Fruit fly (Drosophila melanogaster): ENCODE data around the gene CG31287.

Gene CG31287

DNA sequence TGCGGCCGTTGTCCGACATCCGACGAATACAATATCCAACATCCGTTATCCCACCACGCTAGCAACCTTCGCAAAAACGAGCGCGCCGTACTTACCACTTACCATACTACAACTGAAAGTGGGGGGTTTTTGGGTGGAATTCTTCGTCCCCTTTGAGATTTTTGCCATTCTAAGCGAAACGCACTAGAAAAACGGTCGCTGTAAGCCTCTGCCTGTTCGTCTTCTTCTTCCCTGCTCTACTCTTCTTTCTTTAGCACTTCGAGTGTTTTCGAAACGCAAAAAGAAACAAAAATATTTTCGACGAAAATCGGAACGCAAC lies 46.3 kb downstream of the CG31287 start:
- TF ChIP-seq CTCF (optimal IDR thresholded peaks at IDR 0.05) (no peak), CG8478 (optimal IDR thresholded peaks at IDR 0.05) (no peak)

DNA sequence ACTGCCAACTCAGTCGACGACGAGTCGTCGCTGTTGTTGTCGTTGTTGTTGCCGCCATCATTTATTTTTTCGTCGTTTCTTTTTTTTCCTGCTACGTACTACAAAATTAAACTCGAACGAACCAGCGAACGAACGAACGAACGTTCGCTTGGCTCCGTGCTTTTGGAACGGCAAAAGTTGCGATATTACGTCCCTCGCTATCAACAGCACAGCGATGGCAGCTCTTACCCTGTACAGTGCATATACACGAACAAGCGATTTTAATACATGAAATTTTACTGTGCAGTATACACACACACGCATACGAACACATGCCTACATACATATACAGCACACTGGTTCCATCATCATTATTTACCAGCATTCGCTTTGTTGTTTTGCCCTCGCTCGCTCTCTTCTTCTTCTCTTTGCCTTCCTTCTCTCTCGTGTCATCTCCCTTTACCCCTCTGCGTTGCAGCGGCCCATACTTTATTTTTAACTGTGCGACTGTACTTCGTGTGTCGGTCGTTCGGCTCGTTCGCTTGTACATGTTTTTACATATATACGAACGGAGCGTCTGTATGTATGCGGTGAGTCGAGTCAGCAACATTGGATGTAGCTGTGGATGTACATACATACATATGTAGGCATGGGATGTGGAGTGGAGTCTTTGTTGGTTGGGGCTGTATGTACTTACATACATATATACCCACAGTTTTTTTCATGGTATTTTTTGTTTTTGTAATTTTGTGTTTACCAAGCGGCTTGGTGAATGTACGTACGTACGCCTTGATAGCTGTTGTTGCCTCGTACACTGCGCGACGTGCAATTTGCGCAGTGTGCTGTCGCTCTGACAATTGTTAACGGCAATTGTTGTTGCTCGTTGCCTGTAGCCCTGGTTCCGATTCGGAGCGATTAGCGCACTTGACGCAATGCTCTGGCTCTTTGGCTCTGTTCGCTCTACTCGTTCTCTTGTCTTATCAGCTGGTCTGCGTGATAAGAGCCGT lies 47.0 kb downstream of the CG31287 start:
- TF ChIP-seq CTCF (optimal IDR thresholded peaks at IDR 0.05): no peak
- TF ChIP-seq CG8478 (optimal IDR thresholded peaks at IDR 0.05): peak; percentile 5

DNA sequence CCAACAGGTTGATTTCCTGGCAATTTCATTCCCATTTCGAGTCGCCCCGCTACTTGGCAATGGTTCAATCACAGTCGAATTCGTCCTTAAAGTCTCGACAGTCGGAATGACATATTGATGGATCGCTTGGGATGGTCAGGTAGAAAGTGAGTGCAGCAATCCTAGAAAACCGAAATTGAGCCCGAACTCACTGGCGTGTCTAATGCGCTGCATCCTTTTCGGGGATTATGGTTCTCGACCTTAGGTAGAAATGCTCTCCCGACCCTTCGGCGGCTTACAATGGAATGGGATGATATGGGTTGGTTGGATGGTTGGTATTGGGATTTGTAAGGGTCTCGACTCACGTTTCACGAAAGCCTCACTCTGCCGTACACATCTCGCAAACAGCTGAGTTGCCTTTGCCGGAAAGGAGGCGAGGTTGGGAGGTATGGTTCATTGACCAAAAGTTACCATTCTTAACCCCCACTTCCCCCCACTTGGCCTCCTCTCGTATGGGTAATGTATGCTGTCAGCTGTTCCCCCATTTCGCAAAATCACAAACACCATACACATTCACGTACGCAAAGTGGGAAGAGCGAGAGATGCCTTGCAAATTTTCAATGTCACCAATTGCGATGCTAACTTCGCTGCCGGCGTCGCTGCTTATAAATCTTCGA lies 48.2 kb downstream of the CG31287 start:
- TF ChIP-seq CG8478 (optimal IDR thresholded peaks at IDR 0.05) (no peak), CTCF (optimal IDR thresholded peaks at IDR 0.05) (no peak)

DNA sequence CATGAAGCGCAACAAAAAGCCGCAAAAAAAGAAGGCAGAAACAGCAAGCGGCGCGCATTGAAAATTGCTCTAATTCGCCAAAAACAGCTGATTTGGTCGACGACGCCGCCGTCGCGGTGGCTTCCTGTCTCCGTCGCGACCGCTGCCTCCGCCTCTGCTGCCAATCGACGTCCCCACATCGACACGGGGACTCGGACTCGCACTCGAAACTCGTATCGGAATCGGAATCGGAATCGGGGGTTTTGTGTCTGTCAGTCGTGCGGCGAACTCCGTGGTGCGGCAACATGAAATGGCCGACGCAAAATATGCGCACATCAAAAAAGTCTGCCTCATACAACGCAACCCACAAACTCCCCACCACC lies 48.7 kb downstream of the CG31287 start:
- TF ChIP-seq CTCF (optimal IDR thresholded peaks at IDR 0.05) (no peak), CG8478 (optimal IDR thresholded peaks at IDR 0.05) (no peak)

DNA sequence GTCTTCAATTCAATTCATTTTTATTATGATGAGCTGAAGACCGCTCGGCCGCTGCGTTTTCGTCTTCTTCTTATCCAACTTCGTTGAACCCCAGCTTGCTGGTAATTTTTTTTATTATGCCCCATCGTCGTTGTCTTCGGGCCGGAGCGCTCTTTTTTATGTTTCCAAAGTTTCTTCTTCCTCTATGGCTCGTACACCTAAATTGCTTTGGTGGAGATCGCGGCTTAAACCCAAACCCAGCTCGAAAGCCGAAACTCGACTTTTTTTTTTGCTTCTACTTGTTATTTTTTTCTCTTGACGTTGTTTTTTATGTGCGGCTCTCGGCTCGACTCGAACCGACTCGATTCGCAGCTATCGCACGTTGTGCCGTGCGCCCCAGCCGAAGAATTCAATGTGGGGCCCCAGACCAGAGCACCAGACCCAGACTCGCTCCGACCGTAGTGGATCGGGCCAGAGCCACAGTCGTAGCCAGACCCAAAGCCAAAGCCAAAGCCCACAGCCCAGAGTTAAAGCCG lies 49.8 kb downstream of the CG31287 start:
- TF ChIP-seq CG8478 (optimal IDR thresholded peaks at IDR 0.05): no peak
- TF ChIP-seq CTCF (optimal IDR thresholded peaks at IDR 0.05): no peak

DNA sequence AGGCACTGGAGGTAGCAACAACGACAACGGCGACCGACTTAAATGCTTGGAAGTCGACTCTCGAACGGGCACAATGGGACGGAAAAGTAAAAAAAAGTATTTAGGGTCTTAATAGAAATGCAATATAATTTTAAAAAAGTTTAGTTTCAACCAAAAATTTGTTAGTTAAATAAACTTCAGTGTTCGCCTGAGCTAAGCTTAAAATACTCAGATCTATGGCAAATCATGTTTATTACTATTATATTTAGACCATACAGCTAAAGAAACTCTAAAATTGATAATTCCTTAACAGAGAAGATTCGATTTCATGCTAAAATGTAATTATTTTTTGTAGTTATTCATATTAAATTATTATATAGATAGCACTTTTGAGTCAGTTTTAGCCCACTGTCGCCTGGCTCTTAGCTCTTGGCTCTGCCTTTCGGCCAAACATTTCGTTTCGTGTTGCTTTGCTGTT lies 50.3 kb downstream of the CG31287 start:
- TF ChIP-seq CTCF (optimal IDR thresholded peaks at IDR 0.05): no peak
- TF ChIP-seq CG8478 (optimal IDR thresholded peaks at IDR 0.05): no peak

DNA sequence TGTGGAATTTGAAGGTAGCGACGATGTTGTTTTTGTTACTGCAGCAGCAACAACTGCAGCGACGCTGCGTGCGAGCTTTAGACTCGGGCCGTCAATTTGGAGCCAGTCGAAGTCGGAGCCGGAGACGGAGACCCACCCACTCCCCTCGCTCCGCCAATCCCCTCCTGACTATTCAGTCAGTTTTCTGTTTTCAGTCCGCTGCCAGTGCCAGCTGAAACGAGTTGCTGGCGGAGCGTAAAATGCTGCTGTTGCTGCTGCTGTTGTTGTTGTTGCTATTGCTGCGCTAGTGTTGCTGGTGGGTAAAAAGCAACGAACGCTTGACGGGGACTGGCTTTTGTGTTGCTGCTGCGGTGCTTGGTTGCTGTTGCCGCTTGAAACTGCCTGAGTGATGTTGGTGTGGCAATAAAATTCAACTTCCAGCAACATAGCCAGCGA lies 50.8 kb downstream of the CG31287 start:
- no peak for TF ChIP-seq CG8478 (optimal IDR thresholded peaks at IDR 0.05)
- no peak for TF ChIP-seq CTCF (optimal IDR thresholded peaks at IDR 0.05)
